Worm (Caenorhabditis elegans) whole organism, L4 larva: ENCODE results near the gene C45B11.5.

Experiments
- D1046.2 ChIP-seq: fragments of 200-800 bp; sonication (Bioruptor generic); IDR thresholded peaks from 2 replicates; pipeline ENCODE4 v1.3.6; 2022; ENCODE audit warnings: missing genetic modification characterization, missing compliant biosample characterization
- F10B5.3 ChIP-seq: sonication (generic microtip); optimal IDR thresholded peaks from 2 replicates; lab custom pipeline; 2016; ENCODE audit warnings: mild to moderate bottlenecking, missing genetic modification characterization, missing compliant biosample characterization
- F37D6.2 ChIP-seq: sonication (generic microtip); optimal IDR thresholded peaks from 2 replicates; lab custom pipeline; 2016; ENCODE audit warnings: mild to moderate bottlenecking, missing genetic modification characterization, missing compliant biosample characterization
- F49E8.2 ChIP-seq: sonication (generic microtip); optimal IDR thresholded peaks from 2 replicates; lab custom pipeline; 2016; ENCODE audit warnings: missing compliant biosample characterization, mild to moderate bottlenecking, missing genetic modification characterization, borderline replicate concordance
- T20F7.1 ChIP-seq: fragments of 200-800 bp; sonication (Bioruptor generic); optimal IDR thresholded peaks from 2 replicates; lab custom pipeline; 2018; ENCODE audit warnings: mild to moderate bottlenecking, missing genetic modification characterization, missing compliant biosample characterization
- aha-1 ChIP-seq: fragments of 150-350 bp; peaks from one replicate; lab custom pipeline; 2014; ENCODE audit warnings: missing biosample characterization, missing genetic modification characterization
- ama-1 ChIP-seq: fragments of 150-350 bp; optimal IDR thresholded peaks from 2 replicates; lab custom pipeline; 2014; ENCODE audit warnings: inconsistent platforms, mixed read lengths
- attf-4 ChIP-seq: sonication (generic microtip); optimal IDR thresholded peaks from 3 replicates; lab custom pipeline; 2017; ENCODE audit warnings: missing biosample characterization, missing genetic modification characterization
- ceh-20 ChIP-seq: fragments of 200-800 bp; sonication (Bioruptor generic); IDR thresholded peaks from 2 replicates; pipeline ENCODE4 v1.3.6; 2022; ENCODE audit warnings: missing genetic modification reagents, missing genetic modification characterization, missing compliant biosample characterization
- ceh-44 ChIP-seq: fragments of 200-800 bp; sonication (Bioruptor generic); IDR thresholded peaks from 2 replicates; pipeline ENCODE4 v1.3.6; 2022; ENCODE audit warnings: missing genetic modification reagents, missing genetic modification characterization, missing compliant biosample characterization
- cey-2 ChIP-seq: sonication (generic microtip); optimal IDR thresholded peaks from 3 replicates; lab custom pipeline; 2017; ENCODE audit warnings: missing genetic modification characterization, mild to moderate bottlenecking, missing compliant biosample characterization, antibody characterized with exemption, borderline replicate concordance; ENCODE audit not compliant: insufficient read depth
- ctbp-1 ChIP-seq: fragments of 200-800 bp; sonication (Bioruptor generic); IDR thresholded peaks from 2 replicates; pipeline ENCODE4 v1.3.6; 2022; ENCODE audit warnings: missing genetic modification reagents, missing genetic modification characterization, missing compliant biosample characterization
- fos-1 ChIP-seq: fragments of 150-350 bp; optimal IDR thresholded peaks from 2 replicates; lab custom pipeline; 2014; ENCODE audit warnings: missing biosample characterization, missing genetic modification characterization
- gei-8 ChIP-seq: fragments of 200-800 bp; sonication (Bioruptor generic); optimal IDR thresholded peaks from 2 replicates; lab custom pipeline; 2018; ENCODE audit warnings: mild to moderate bottlenecking, missing genetic modification characterization, missing compliant biosample characterization
- hif-1 ChIP-seq, 2 experiments: sonication (generic microtip); optimal IDR thresholded peaks; 2 replicates each; lab custom pipeline; 2016 to 2017; ENCODE audit warnings: missing compliant biosample characterization in 2 of 2, missing genetic modification characterization in 2 of 2, missing genetic modification reagents in 2 of 2, missing genotype in 2 of 2, mild to moderate bottlenecking in 1 of 2
- hlh-11 ChIP-seq: fragments of 200-800 bp; sonication (Bioruptor generic); optimal IDR thresholded peaks from 2 replicates; lab custom pipeline; 2018; ENCODE audit warnings: mild to moderate bottlenecking, missing genetic modification characterization, missing compliant biosample characterization
- hlh-30 ChIP-seq: sonication (generic microtip); optimal IDR thresholded peaks from 2 replicates; lab custom pipeline; 2017; ENCODE audit warnings: antibody characterized with exemption, mild to moderate bottlenecking, missing genetic modification characterization, missing compliant biosample characterization; ENCODE audit not compliant: insufficient read depth
- jun-1 ChIP-seq: fragments of 150-350 bp; optimal IDR thresholded peaks from 2 replicates; lab custom pipeline; 2014; ENCODE audit warnings: missing biosample characterization, missing genetic modification reagents, missing genetic modification characterization
- lin-1 ChIP-seq: fragments of 200-800 bp; sonication (Bioruptor generic); IDR thresholded peaks from 2 replicates; pipeline ENCODE4 v1.3.6; 2022; ENCODE audit warnings: missing genetic modification reagents, missing genetic modification characterization, missing compliant biosample characterization
- lin-38 ChIP-seq: fragments of 200-800 bp; sonication (Bioruptor generic); IDR thresholded peaks from 2 replicates; pipeline ENCODE4 v1.3.6; 2022; ENCODE audit warnings: missing genetic modification reagents, missing genetic modification characterization, missing compliant biosample characterization
- lin-39 ChIP-seq: fragments of 150-350 bp; optimal IDR thresholded peaks from 2 replicates; lab custom pipeline; 2014; ENCODE audit warnings: missing biosample characterization, missing genetic modification reagents, missing genetic modification characterization
- lir-3 ChIP-seq: sonication (generic microtip); optimal IDR thresholded peaks from 2 replicates; lab custom pipeline; 2016; ENCODE audit warnings: mild to moderate bottlenecking, missing genetic modification characterization, missing compliant biosample characterization
- mdl-1 ChIP-seq, 2 experiments: fragments of 150-350 bp in 1 of 2; sonication (generic microtip) in 1 of 2; optimal IDR thresholded peaks; 2 replicates each; lab custom pipeline; 2014 to 2017; ENCODE audit warnings: missing biosample characterization in 2 of 2, missing genetic modification characterization in 2 of 2
- mdt-29 ChIP-seq: fragments of 200-800 bp; sonication (Bioruptor generic); IDR thresholded peaks from 2 replicates; pipeline ENCODE4 v1.3.6; 2022; ENCODE audit warnings: missing genetic modification reagents, missing genetic modification characterization, missing compliant biosample characterization
- mes-2 ChIP-seq: sonication (generic microtip); optimal IDR thresholded peaks from 2 replicates; lab custom pipeline; 2016; ENCODE audit warnings: missing genotype, mild to moderate bottlenecking, missing genetic modification characterization, missing compliant biosample characterization; ENCODE audit not compliant: poor library complexity, severe bottlenecking
- mxl-2 ChIP-seq: fragments of 200-800 bp; sonication (Bioruptor generic); conservative IDR thresholded peaks from 2 replicates; pipeline ENCODE4 v1.3.6; 2022; ENCODE audit warnings: missing genetic modification reagents, missing genetic modification characterization, missing compliant biosample characterization
- mxl-3 ChIP-seq: fragments of 200-800 bp; sonication (Bioruptor generic); optimal IDR thresholded peaks from 2 replicates; lab custom pipeline; 2018; ENCODE audit warnings: mild to moderate bottlenecking, missing genetic modification characterization, missing compliant biosample characterization
- nhr-10 ChIP-seq: fragments of 150-350 bp; optimal IDR thresholded peaks from 2 replicates; lab custom pipeline; 2014; ENCODE audit warnings: missing biosample characterization, missing genetic modification characterization
- nhr-102 ChIP-seq: sonication (generic microtip); optimal IDR thresholded peaks from 2 replicates; lab custom pipeline; 2016; ENCODE audit warnings: mild to moderate bottlenecking, missing genetic modification characterization, moderate library complexity, missing compliant biosample characterization
- nhr-11 ChIP-seq: fragments of 150-350 bp; optimal IDR thresholded peaks from 2 replicates; lab custom pipeline; 2014; ENCODE audit warnings: missing biosample characterization, missing genetic modification characterization
- nhr-28 ChIP-seq: fragments of 150-350 bp; optimal IDR thresholded peaks from 2 replicates; lab custom pipeline; 2014; ENCODE audit warnings: missing biosample characterization, missing genetic modification characterization
- nhr-48 ChIP-seq: sonication (generic microtip); optimal IDR thresholded peaks from 2 replicates; lab custom pipeline; 2016; ENCODE audit warnings: mild to moderate bottlenecking, missing genetic modification characterization, missing compliant biosample characterization
- nhr-6 ChIP-seq: fragments of 150-350 bp; optimal IDR thresholded peaks from 2 replicates; lab custom pipeline; 2014; ENCODE audit warnings: missing biosample characterization, missing genetic modification characterization
- pha-4 ChIP-seq, 2 experiments: fragments of 150-350 bp in 1 of 2; fragments of 200-800 bp in 1 of 2; sonication (Bioruptor generic) in 1 of 2; IDR thresholded peaks in 1 of 2; optimal IDR thresholded peaks in 1 of 2; 2 replicates each; pipeline versions ENCODE4 v1.3.6 to Lab custom; 2014 to 2022; ENCODE audit warnings: missing genetic modification characterization in 2 of 2, missing genetic modification reagents in 2 of 2, missing biosample characterization in 1 of 2, missing compliant biosample characterization in 1 of 2
- php-3 ChIP-seq: fragments of 200-800 bp; sonication (Bioruptor generic); IDR thresholded peaks from 2 replicates; pipeline ENCODE4 v1.3.6; 2022; ENCODE audit warnings: missing genetic modification reagents, missing genetic modification characterization, missing compliant biosample characterization
- sdz-12 ChIP-seq: fragments of 200-800 bp; sonication (Bioruptor generic); optimal IDR thresholded peaks from 2 replicates; lab custom pipeline; 2018; ENCODE audit warnings: mild to moderate bottlenecking, missing genetic modification characterization, missing compliant biosample characterization
- set-16 ChIP-seq: fragments of 200-800 bp; sonication (Bioruptor generic); IDR thresholded peaks from 2 replicates; pipeline ENCODE4 v1.3.6; 2022; ENCODE audit warnings: missing genetic modification reagents, missing genetic modification characterization, missing compliant biosample characterization
- snpc-1.2 ChIP-seq: fragments of 200-800 bp; sonication (Bioruptor generic); IDR thresholded peaks from 2 replicates; pipeline ENCODE4 v1.3.6; 2022; ENCODE audit warnings: missing genetic modification reagents, missing genetic modification characterization, missing compliant biosample characterization
- snpc-4 ChIP-seq: fragments of 150-350 bp; optimal IDR thresholded peaks from 2 replicates; lab custom pipeline; 2014; ENCODE audit warnings: missing biosample characterization, missing genetic modification characterization
- spr-1 ChIP-seq: sonication (generic microtip); optimal IDR thresholded peaks from 2 replicates; lab custom pipeline; 2016; ENCODE audit warnings: mild to moderate bottlenecking, missing genetic modification characterization, missing compliant biosample characterization
- spr-3 ChIP-seq: fragments of 200-800 bp; sonication (Bioruptor generic); optimal IDR thresholded peaks from 2 replicates; lab custom pipeline; 2018; ENCODE audit warnings: mild to moderate bottlenecking, missing genetic modification characterization, missing compliant biosample characterization
- tag-97 ChIP-seq: fragments of 200-800 bp; sonication (Bioruptor generic); IDR thresholded peaks from 2 replicates; pipeline ENCODE4 v1.3.6; 2022; ENCODE audit warnings: missing genetic modification characterization, missing compliant biosample characterization
- tra-1 ChIP-seq: fragments of 200-800 bp; sonication (Bioruptor generic); IDR thresholded peaks from 2 replicates; pipeline ENCODE4 v1.3.6; 2022; ENCODE audit warnings: missing genetic modification reagents, missing genetic modification characterization, missing compliant biosample characterization
- unc-130 ChIP-seq: sonication (generic microtip); optimal IDR thresholded peaks from 2 replicates; lab custom pipeline; 2016; ENCODE audit warnings: missing genetic modification reagents, missing genetic modification characterization, missing compliant biosample characterization
- unc-62 ChIP-seq, 3 experiments: fragments of 150-350 bp in 1 of 3; sonication (generic microtip); optimal IDR thresholded peaks in 2 of 3; peaks in 1 of 3; 1 replicate in 1 of 3; 2 replicates in 2 of 3; lab custom pipeline; 2014 to 2017; ENCODE audit warnings: missing biosample characterization in 3 of 3, missing genetic modification characterization in 3 of 3, missing genetic modification reagents in 3 of 3, missing genotype in 1 of 3
- zag-1 ChIP-seq: fragments of 150-350 bp; optimal IDR thresholded peaks from 2 replicates; lab custom pipeline; 2014; ENCODE audit warnings: missing biosample characterization, missing genetic modification characterization
- zip-11 ChIP-seq: fragments of 200-800 bp; sonication (Bioruptor generic); IDR thresholded peaks from 2 replicates; pipeline ENCODE4 v1.3.6; 2022; ENCODE audit warnings: missing genetic modification characterization, missing compliant biosample characterization
- ztf-11 ChIP-seq: fragments of 150-350 bp; optimal IDR thresholded peaks from 2 replicates; lab custom pipeline; 2014; ENCODE audit warnings: missing biosample characterization, missing genetic modification characterization

C45B11.5 gene

DNA sequence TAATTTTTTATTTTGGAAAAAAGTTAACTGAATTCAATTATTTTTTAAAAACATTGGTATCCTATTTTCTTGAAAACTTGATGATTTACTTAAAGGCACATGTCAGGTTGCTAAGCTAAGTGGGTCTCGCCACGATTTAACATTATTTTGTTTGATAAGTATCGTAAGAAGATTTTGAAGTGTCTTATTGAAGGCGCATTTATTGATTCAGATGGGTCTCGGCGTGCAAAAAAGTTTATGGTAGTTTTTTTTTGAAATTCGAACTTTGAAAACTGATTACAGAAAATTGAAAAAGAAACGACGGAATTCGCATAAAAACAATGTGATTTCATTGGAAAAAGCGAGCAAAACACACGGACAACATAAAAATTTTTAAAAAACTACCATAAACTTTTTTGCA lies 41.4 kb downstream of the C45B11.5 start:
- TF ChIP-seq mxl-2 (GFP tag; lab: Robert Waterston, UW) = no peak
- TF ChIP-seq hif-1 (tag; optimal IDR thresholded peaks at IDR 0.05; lab: Kevin White, UChicago) = no peak
- TF ChIP-seq php-3 (GFP tag; lab: Robert Waterston, UW) = no peak
- no peak for TF ChIP-seq lin-1
- no peak for TF ChIP-seq set-16
- no peak for TF ChIP-seq tag-97
- no peak for TF ChIP-seq ama-1 (lab: Kevin White, UChicago)
- no peak for TF ChIP-seq mdl-1 (tag; optimal IDR thresholded peaks at IDR 0.05; lab: Kevin White, UChicago)
- TF ChIP-seq lin-39 (tag; lab: Kevin White, UChicago) = no peak
- no peak for TF ChIP-seq zag-1

DNA sequence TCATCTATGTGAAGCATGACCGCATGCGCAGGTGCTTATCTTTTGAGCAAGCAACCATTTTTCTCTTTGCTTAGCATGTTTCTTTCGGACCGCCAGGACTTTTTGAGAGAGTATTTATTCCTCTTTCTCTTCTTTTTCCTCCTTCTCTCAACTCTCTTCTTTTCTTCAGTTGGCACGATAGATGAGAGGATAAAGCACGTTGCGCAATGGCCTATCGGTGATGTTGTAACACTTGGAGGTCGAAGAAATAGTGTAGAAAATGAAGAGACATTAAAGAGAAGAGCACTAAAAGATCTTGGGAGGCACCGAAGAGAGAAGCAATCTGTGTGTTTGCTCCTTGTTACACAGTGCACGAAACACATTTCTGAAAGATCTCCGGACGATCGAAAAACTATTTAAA lies 42.1 kb downstream of the C45B11.5 start:
- TF ChIP-seq snpc-4 (tag; lab: Kevin White, UChicago) = no peak
- peak in 1 of 2 experiments; percentile 20 for TF ChIP-seq mdl-1 (tag; optimal IDR thresholded peaks at IDR 0.05; lab: Kevin White, UChicago)
- no peak for TF ChIP-seq fos-1 (tag; lab: Kevin White, UChicago)
- TF ChIP-seq mdt-29 = no peak
- TF ChIP-seq nhr-102 (tag; lab: Kevin White, UChicago) = no peak
- TF ChIP-seq T20F7.1 (GFP tag; lab: Kevin White, UChicago) = no peak
- TF ChIP-seq F37D6.2 = no peak
- TF ChIP-seq spr-3 = no peak
- TF ChIP-seq spr-1 = no peak
- no peak for TF ChIP-seq jun-1
- TF ChIP-seq nhr-28 = no peak
- no peak for TF ChIP-seq lin-1
- no peak for TF ChIP-seq cey-2 (tag; lab: Kevin White, UChicago)
- peak; percentile 55 for TF ChIP-seq mxl-3 (GFP tag; lab: Kevin White, UChicago)
- no peak for TF ChIP-seq unc-130 (GFP tag; lab: Kevin White, UChicago)
- peak; percentile 55 for TF ChIP-seq aha-1
- TF ChIP-seq ceh-20 (GFP tag; lab: Robert Waterston, UW) = no peak
- no peak for TF ChIP-seq F10B5.3
- peak; percentile 24 for TF ChIP-seq mes-2
- TF ChIP-seq F49E8.2 (tag; lab: Kevin White, UChicago) = no peak
- TF ChIP-seq unc-62 (GFP tag; optimal IDR thresholded peaks at IDR 0.05 in 1 of 2; lab: Kevin White, UChicago) = peak in 1 of 2 experiments; percentile 45
- TF ChIP-seq unc-62 (tag; optimal IDR thresholded peaks at IDR 0.05; lab: Kevin White, UChicago) = no peak
- TF ChIP-seq nhr-6 (tag; lab: Kevin White, UChicago) = no peak
- peak; percentile 66 for TF ChIP-seq nhr-11
- peak; percentile 33 for TF ChIP-seq hlh-30 (tag; lab: Kevin White, UChicago)
- peak; percentile 43 for TF ChIP-seq hlh-11
- no peak for TF ChIP-seq ama-1 (lab: Kevin White, UChicago)
- TF ChIP-seq nhr-10 (tag; lab: Kevin White, UChicago) = no peak

DNA sequence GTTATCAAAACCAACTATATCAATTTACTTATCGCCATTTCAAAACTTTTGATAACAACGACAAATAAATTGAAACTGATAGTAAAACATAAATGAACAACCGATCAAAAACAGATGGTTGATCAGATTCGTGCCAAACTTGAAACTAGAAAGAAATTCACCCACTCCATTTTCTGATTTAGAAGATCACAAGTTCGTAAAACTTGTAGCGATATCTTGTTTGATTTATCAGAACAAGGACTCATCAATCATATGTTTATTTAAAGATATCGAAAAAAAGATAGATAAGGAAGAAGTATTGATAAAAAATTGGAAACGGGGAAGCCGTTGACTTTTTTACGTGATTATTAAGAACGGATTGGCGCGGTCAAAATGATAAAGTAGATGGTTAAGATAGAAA lies 45.5 kb downstream of the C45B11.5 start:
- TF ChIP-seq sdz-12 (GFP tag; lab: Kevin White, UChicago) (no peak), attf-4 (tag; lab: Kevin White, UChicago) (no peak), lir-3 (no peak), pha-4 (GFP tag; IDR thresholded peaks at IDR 0.05; lab: Robert Waterston, UW) (no peak), pha-4 (tag; optimal IDR thresholded peaks at IDR 0.05; lab: Kevin White, UChicago) (no peak), F10B5.3 (no peak), lin-38 (GFP tag; lab: Robert Waterston, UW) (no peak), nhr-48 (peak; percentile 0), zip-11 (GFP tag; lab: Robert Waterston, UW) (no peak), tra-1 (GFP tag; lab: Robert Waterston, UW) (peak; percentile 74), cey-2 (tag; lab: Kevin White, UChicago) (peak; percentile 73), mes-2 (no peak), ctbp-1 (GFP tag; lab: Robert Waterston, UW) (no peak), hlh-30 (tag; lab: Kevin White, UChicago) (peak; percentile 4), gei-8 (GFP tag; lab: Kevin White, UChicago) (no peak), snpc-1.2 (GFP tag; lab: Robert Waterston, UW) (no peak), D1046.2 (GFP tag; lab: Robert Waterston, UW) (no peak), ceh-44 (GFP tag; lab: Robert Waterston, UW) (no peak), zag-1 (no peak), mdl-1 (tag; optimal IDR thresholded peaks at IDR 0.05; lab: Kevin White, UChicago) (peak in 1 of 2 experiments; percentile 15), ztf-11 (tag; lab: Kevin White, UChicago) (no peak), nhr-10 (tag; lab: Kevin White, UChicago) (no peak)
